Worm (Caenorhabditis elegans) whole organism, L4/young adult: ENCODE results near the gene T26E4.7.
"Not testable (repeated sequence)": the region's sequence is repeated elsewhere in the genome, so short reads cannot be mapped to it uniquely, and the experiment has no call there.

Experiments used
- dao-5 ChIP-seq: sonication (generic microtip); optimal IDR thresholded peaks from 2 replicates; lab custom pipeline; 2016; ENCODE audit warnings: missing genotype, missing genetic modification characterization, moderate library complexity, missing compliant biosample characterization
- him-1 ChIP-seq: sonication (generic microtip); optimal IDR thresholded peaks from 2 replicates; lab custom pipeline; 2016; ENCODE audit warnings: missing genotype, missing genetic modification reagents, missing genetic modification characterization, missing compliant biosample characterization

- TF ChIP-seq him-1, dao-5 (tag; lab: Kevin White, UChicago): not testable (repeated sequence)
Measured at ce11 chrV:15748343-15748742, 45.0 kb upstream of the T26E4.7 start, which contains the start of gene T23D5.8.
